Worm (Caenorhabditis elegans): ENCODE measurements around the gene srz-100.

srz-100 gene

ce11 chrV:16731600-16731999 is at the start of gene srz-100:
Gene srz-100 (plus strand): TSS chrV:16731900.
- TF ChIP-seq tbx-11 (GFP tag; IDR thresholded peaks at IDR 0.05): no peak
- no peak for TF ChIP-seq tbx-37 (GFP tag; conservative IDR thresholded peaks at IDR 0.05)
- TF ChIP-seq ceh-13 (GFP tag; optimal IDR thresholded peaks at IDR 0.05): no peak
- TF ChIP-seq flt-1 (GFP tag; IDR thresholded peaks at IDR 0.05): no peak
- no peak for TF ChIP-seq sea-1 (GFP tag; conservative IDR thresholded peaks at IDR 0.05)
- no peak for TF ChIP-seq tra-4 (tag; optimal IDR thresholded peaks at IDR 0.05)
- no peak for TF ChIP-seq hnd-1 (tag; optimal IDR thresholded peaks at IDR 0.05)
- TF ChIP-seq pes-1 (GFP tag; IDR thresholded peaks at IDR 0.05): no peak
- no peak for TF ChIP-seq hmg-4 (GFP tag; optimal IDR thresholded peaks at IDR 0.05)
- TF ChIP-seq hmbx-1 (tag; optimal IDR thresholded peaks at IDR 0.05): no peak
- TF ChIP-seq F13C5.2 (tag; optimal IDR thresholded peaks at IDR 0.05): no peak

- TF ChIP-seq ceh-36 (tag; optimal IDR thresholded peaks at IDR 0.05): no peak
- TF ChIP-seq hmbx-1 (tag; optimal IDR thresholded peaks at IDR 0.05): no peak
- no peak for TF ChIP-seq tbx-11 (GFP tag; IDR thresholded peaks at IDR 0.05)
Measured at ce11 chrV:16682886-16683285, 48.8 kb upstream of the srz-100 start, which contains the start of gene srw-36. Gene srw-36 (plus strand): TSS chrV:16683186.

- TF ChIP-seq aly-1 (tag; optimal IDR thresholded peaks at IDR 0.05): no peak
- no peak for TF ChIP-seq ama-1 (optimal IDR thresholded peaks at IDR 0.05)
- no peak for TF ChIP-seq ceh-13 (GFP tag; optimal IDR thresholded peaks at IDR 0.05)
- TF ChIP-seq sea-1 (GFP tag; conservative IDR thresholded peaks at IDR 0.05): no peak
- TF ChIP-seq ceh-36 (tag; optimal IDR thresholded peaks at IDR 0.05): no peak
- TF ChIP-seq hmg-4 (GFP tag; optimal IDR thresholded peaks at IDR 0.05): no peak
- TF ChIP-seq flt-1 (GFP tag; IDR thresholded peaks at IDR 0.05): no peak
- no peak for TF ChIP-seq B0310.2 (tag; optimal IDR thresholded peaks at IDR 0.05)
Measured at ce11 chrV:16683359-16683758, 48.3 kb upstream of the srz-100 start.

ce11 chrV:16685725-16686124 is 46.0 kb upstream of the srz-100 start, which contains the start of gene srw-43:
Gene srw-43 (plus strand): TSS chrV:16686025.
- TF ChIP-seq hnd-1 (tag; optimal IDR thresholded peaks at IDR 0.05): no peak
- TF ChIP-seq aly-1 (tag; optimal IDR thresholded peaks at IDR 0.05): no peak
- TF ChIP-seq tbx-11 (GFP tag; IDR thresholded peaks at IDR 0.05): no peak
- no peak for TF ChIP-seq flt-1 (GFP tag; IDR thresholded peaks at IDR 0.05)
- TF ChIP-seq hmg-4 (GFP tag; optimal IDR thresholded peaks at IDR 0.05): no peak
- TF ChIP-seq ceh-36 (tag; optimal IDR thresholded peaks at IDR 0.05): no peak
- TF ChIP-seq ceh-13 (GFP tag; optimal IDR thresholded peaks at IDR 0.05): no peak
- TF ChIP-seq ama-1 (optimal IDR thresholded peaks at IDR 0.05): no peak
- TF ChIP-seq hmbx-1 (tag; optimal IDR thresholded peaks at IDR 0.05): no peak
- no peak for TF ChIP-seq tra-4 (tag; optimal IDR thresholded peaks at IDR 0.05)
- TF ChIP-seq F13C5.2 (tag; optimal IDR thresholded peaks at IDR 0.05): no peak
- TF ChIP-seq scrt-1 (GFP tag; IDR thresholded peaks at IDR 0.05): no peak
- no peak for TF ChIP-seq tbx-37 (GFP tag; conservative IDR thresholded peaks at IDR 0.05)

ce11 chrV:16687227-16687626 is 44.5 kb upstream of the srz-100 start, which contains the start of gene srz-102:
Gene srz-102 (plus strand): TSS chrV:16687527.
- TF ChIP-seq aly-1 (tag; optimal IDR thresholded peaks at IDR 0.05) (no peak), tbx-37 (GFP tag; conservative IDR thresholded peaks at IDR 0.05) (no peak), B0310.2 (tag; optimal IDR thresholded peaks at IDR 0.05) (no peak), F13C5.2 (tag; optimal IDR thresholded peaks at IDR 0.05) (no peak), tbx-11 (GFP tag; IDR thresholded peaks at IDR 0.05) (no peak), scrt-1 (GFP tag; IDR thresholded peaks at IDR 0.05) (no peak), pes-1 (GFP tag; IDR thresholded peaks at IDR 0.05) (no peak), ets-7 (tag; optimal IDR thresholded peaks at IDR 0.05) (no peak), ceh-36 (tag; optimal IDR thresholded peaks at IDR 0.05) (no peak), tra-4 (tag; optimal IDR thresholded peaks at IDR 0.05) (no peak), sea-1 (GFP tag; conservative IDR thresholded peaks at IDR 0.05) (no peak), hmbx-1 (tag; optimal IDR thresholded peaks at IDR 0.05) (no peak), hnd-1 (tag; optimal IDR thresholded peaks at IDR 0.05) (no peak), ceh-13 (GFP tag; optimal IDR thresholded peaks at IDR 0.05) (no peak), flt-1 (GFP tag; IDR thresholded peaks at IDR 0.05) (no peak), ama-1 (optimal IDR thresholded peaks at IDR 0.05) (no peak), hmg-4 (GFP tag; optimal IDR thresholded peaks at IDR 0.05) (no peak)

- TF ChIP-seq scrt-1 (GFP tag; IDR thresholded peaks at IDR 0.05) (no peak), tra-4 (tag; optimal IDR thresholded peaks at IDR 0.05) (no peak), ets-7 (tag; optimal IDR thresholded peaks at IDR 0.05) (no peak), tbx-37 (GFP tag; conservative IDR thresholded peaks at IDR 0.05) (no peak), flt-1 (GFP tag; IDR thresholded peaks at IDR 0.05) (no peak), B0310.2 (tag; optimal IDR thresholded peaks at IDR 0.05) (no peak), ceh-36 (tag; optimal IDR thresholded peaks at IDR 0.05) (no peak), hnd-1 (tag; optimal IDR thresholded peaks at IDR 0.05) (no peak), pes-1 (GFP tag; IDR thresholded peaks at IDR 0.05) (no peak), hmg-4 (GFP tag; optimal IDR thresholded peaks at IDR 0.05) (no peak), hmbx-1 (tag; optimal IDR thresholded peaks at IDR 0.05) (no peak), tbx-11 (GFP tag; IDR thresholded peaks at IDR 0.05) (no peak), F13C5.2 (tag; optimal IDR thresholded peaks at IDR 0.05) (no peak), sea-1 (GFP tag; conservative IDR thresholded peaks at IDR 0.05) (no peak)
Measured at ce11 chrV:16692988-16693387, 38.7 kb upstream of the srz-100 start.

- TF ChIP-seq ets-7 (tag; optimal IDR thresholded peaks at IDR 0.05): no peak
- TF ChIP-seq F13C5.2 (tag; optimal IDR thresholded peaks at IDR 0.05): no peak
- TF ChIP-seq hmg-4 (GFP tag; optimal IDR thresholded peaks at IDR 0.05): no peak
- no peak for TF ChIP-seq scrt-1 (GFP tag; IDR thresholded peaks at IDR 0.05)
Measured at ce11 chrV:16693732-16694131, 38.0 kb upstream of the srz-100 start, which contains the start of gene srw-42. Gene srw-42 (minus strand): TSS chrV:16693832.

ce11 chrV:16694538-16694937 is 37.2 kb upstream of the srz-100 start, which contains the start of gene srz-101:
Gene srz-101 (plus strand): TSS chrV:16694838.
- TF ChIP-seq ama-1 (optimal IDR thresholded peaks at IDR 0.05) (no peak), F13C5.2 (tag; optimal IDR thresholded peaks at IDR 0.05) (no peak), tbx-37 (GFP tag; conservative IDR thresholded peaks at IDR 0.05) (no peak), ceh-13 (GFP tag; optimal IDR thresholded peaks at IDR 0.05) (no peak), tra-4 (tag; optimal IDR thresholded peaks at IDR 0.05) (no peak), flt-1 (GFP tag; IDR thresholded peaks at IDR 0.05) (no peak), hnd-1 (tag; optimal IDR thresholded peaks at IDR 0.05) (no peak), aly-1 (tag; optimal IDR thresholded peaks at IDR 0.05) (no peak), sea-1 (GFP tag; conservative IDR thresholded peaks at IDR 0.05) (no peak)
